Worm (Caenorhabditis elegans) whole organism, L1 larva: ENCODE results near the gene str-14.

ENCODE experiments used
- blmp-1 ChIP-seq: fragments of 150-350 bp; optimal IDR thresholded peaks from 2 replicates; lab custom pipeline; 2014; ENCODE audit warnings: missing biosample characterization, missing genetic modification characterization
- nhr-84 ChIP-seq: sonication (generic microtip); optimal IDR thresholded peaks from 2 replicates; lab custom pipeline; 2017; ENCODE audit warnings: missing biosample characterization, missing genetic modification characterization

DNA sequence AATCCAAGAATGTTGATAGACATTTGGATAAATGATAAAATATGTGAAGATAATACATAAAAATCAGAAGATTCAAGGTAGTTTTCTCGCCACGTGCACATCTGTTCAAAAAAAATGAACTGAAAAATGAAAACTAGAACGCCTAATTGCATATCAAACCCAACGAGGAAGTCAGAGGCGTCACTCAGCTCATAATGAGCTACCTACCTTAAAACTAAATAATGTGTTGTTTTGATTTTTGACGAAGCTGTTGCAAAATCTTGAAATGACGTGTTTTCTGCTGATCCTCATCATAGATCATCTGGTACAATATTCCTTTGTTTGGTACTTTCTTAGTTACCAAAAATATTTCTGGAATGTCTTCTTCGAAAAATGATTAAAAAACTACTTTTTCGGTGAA lies 16.0 kb upstream of the str-14 start, which contains the start of gene srh-138:
- no peak for TF ChIP-seq blmp-1 (tag; lab: Kevin White, UChicago)
- no peak for TF ChIP-seq nhr-84 (tag; lab: Kevin White, UChicago)
